Worm (Caenorhabditis elegans) whole organism, L3 larva: Measurements from ENCODE around the gene C54F6.3.

ENCODE experiments used
- R02D3.7 ChIP-seq: fragments of 150-350 bp; optimal IDR thresholded peaks from 2 replicates; lab custom pipeline; 2014; ENCODE audit warnings: missing biosample characterization, missing genetic modification characterization
- ZK546.5 ChIP-seq: sonication (generic microtip); optimal IDR thresholded peaks from 2 replicates; lab custom pipeline; 2017; ENCODE audit warnings: missing biosample characterization, missing genetic modification characterization
- aly-2 ChIP-seq: fragments of 150-350 bp; optimal IDR thresholded peaks from 2 replicates; lab custom pipeline; 2014; ENCODE audit warnings: missing biosample characterization, missing genetic modification characterization
- ama-1 ChIP-seq: fragments of 150-350 bp; optimal IDR thresholded peaks from 2 replicates; lab custom pipeline; 2018
- ceh-16 ChIP-seq: sonication (generic microtip); optimal IDR thresholded peaks from 2 replicates; lab custom pipeline; 2017; ENCODE audit warnings: missing biosample characterization, missing genetic modification characterization
- ceh-9 ChIP-seq: sonication (generic microtip); optimal IDR thresholded peaks from 2 replicates; lab custom pipeline; 2018; ENCODE audit warnings: missing biosample characterization, missing genetic modification characterization
- egl-27 ChIP-seq: sonication (generic microtip); optimal IDR thresholded peaks from 4 replicates; lab custom pipeline; 2017; ENCODE audit warnings: missing biosample characterization, missing genetic modification reagents, missing genetic modification characterization
- egl-5 ChIP-seq: fragments of 150-350 bp; optimal IDR thresholded peaks from 2 replicates; lab custom pipeline; 2017; ENCODE audit warnings: missing biosample characterization, missing genetic modification reagents, missing genetic modification characterization, inconsistent platforms
- elt-2 ChIP-seq: sonication (generic microtip); optimal IDR thresholded peaks from 2 replicates; lab custom pipeline; 2016; ENCODE audit warnings: missing genetic modification reagents, mild to moderate bottlenecking, missing genetic modification characterization, missing compliant biosample characterization
- elt-3 ChIP-seq, 3 experiments: fragments of 150-350 bp in 1 of 3; sonication (generic microtip) in 2 of 3; optimal IDR thresholded peaks; 2 replicates in 2 of 3; 4 replicates in 1 of 3; lab custom pipeline; 2014 to 2017; ENCODE audit warnings: missing biosample characterization in 3 of 3, missing genetic modification characterization in 3 of 3
- fkh-2 ChIP-seq: fragments of 150-350 bp; optimal IDR thresholded peaks from 2 replicates; lab custom pipeline; 2014; ENCODE audit warnings: missing biosample characterization, missing genetic modification reagents, missing genetic modification characterization
- hmg-11 ChIP-seq: sonication (generic microtip); optimal IDR thresholded peaks from 2 replicates; lab custom pipeline; 2016; ENCODE audit warnings: missing genetic modification characterization, missing compliant biosample characterization
- jun-1 ChIP-seq: fragments of 150-350 bp; optimal IDR thresholded peaks from 2 replicates; lab custom pipeline; 2014; ENCODE audit warnings: missing biosample characterization, missing genetic modification reagents, missing genetic modification characterization
- lin-15B ChIP-seq: fragments of 150-350 bp; optimal IDR thresholded peaks from 2 replicates; lab custom pipeline; 2014; ENCODE audit warnings: missing biosample characterization, missing genetic modification characterization
- lsy-12 ChIP-seq: sonication (generic microtip); optimal IDR thresholded peaks from 2 replicates; lab custom pipeline; 2016; ENCODE audit warnings: mild to moderate bottlenecking, missing genetic modification characterization, missing compliant biosample characterization
- mdl-1 ChIP-seq: fragments of 150-350 bp; optimal IDR thresholded peaks from 2 replicates; lab custom pipeline; 2014; ENCODE audit warnings: missing biosample characterization, missing genetic modification characterization
- mml-1 ChIP-seq: fragments of 150-350 bp; sonication (generic microtip); optimal IDR thresholded peaks from 3 replicates; lab custom pipeline; 2014; ENCODE audit warnings: missing biosample characterization, missing genetic modification characterization
- nfya-1 ChIP-seq: sonication (generic microtip); optimal IDR thresholded peaks from 2 replicates; lab custom pipeline; 2017; ENCODE audit warnings: missing genetic modification characterization, mild to moderate bottlenecking, missing compliant biosample characterization, antibody characterized with exemption, moderate library complexity; ENCODE audit not compliant: insufficient read depth
- nhr-11 ChIP-seq: fragments of 150-350 bp; optimal IDR thresholded peaks from 2 replicates; lab custom pipeline; 2014; ENCODE audit warnings: missing biosample characterization, missing genetic modification characterization
- nhr-237 ChIP-seq: fragments of 150-350 bp; optimal IDR thresholded peaks from 2 replicates; lab custom pipeline; 2014; ENCODE audit warnings: missing biosample characterization, missing genetic modification characterization
- nhr-25 ChIP-seq: sonication (generic microtip); optimal IDR thresholded peaks from 2 replicates; lab custom pipeline; 2017; ENCODE audit warnings: missing biosample characterization, missing genetic modification characterization
- nhr-28 ChIP-seq: fragments of 150-350 bp; optimal IDR thresholded peaks from 2 replicates; lab custom pipeline; 2014; ENCODE audit warnings: missing biosample characterization, missing genetic modification characterization
- nhr-67 ChIP-seq: fragments of 150-350 bp; optimal IDR thresholded peaks from 2 replicates; lab custom pipeline; 2014; ENCODE audit warnings: missing biosample characterization, missing genetic modification characterization
- nhr-76 ChIP-seq: fragments of 150-350 bp; sonication (generic microtip); optimal IDR thresholded peaks from 5 replicates; lab custom pipeline; 2014; ENCODE audit warnings: missing biosample characterization, missing genetic modification characterization
- pha-4 ChIP-seq: fragments of 150-350 bp; optimal IDR thresholded peaks from 2 replicates; lab custom pipeline; 2014; ENCODE audit warnings: missing biosample characterization, missing genetic modification reagents, missing genetic modification characterization
- pqm-1 ChIP-seq: fragments of 150-350 bp; optimal IDR thresholded peaks from 2 replicates; lab custom pipeline; 2017; ENCODE audit warnings: missing biosample characterization, missing genetic modification characterization, inconsistent platforms
- sea-2 ChIP-seq: fragments of 150-350 bp; sonication (generic microtip); optimal IDR thresholded peaks from 4 replicates; lab custom pipeline; 2014; ENCODE audit warnings: missing biosample characterization, missing genetic modification reagents, missing genetic modification characterization
- skn-1 ChIP-seq: fragments of 150-350 bp; optimal IDR thresholded peaks from 2 replicates; lab custom pipeline; 2014; ENCODE audit warnings: missing biosample characterization, missing genetic modification characterization
- snpc-4 ChIP-seq: fragments of 150-350 bp; optimal IDR thresholded peaks from 2 replicates; lab custom pipeline; 2014; ENCODE audit warnings: missing biosample characterization, missing genetic modification characterization
- tbx-2 ChIP-seq: sonication (generic microtip); optimal IDR thresholded peaks from 2 replicates; lab custom pipeline; 2016; ENCODE audit warnings: mild to moderate bottlenecking, missing genetic modification characterization, missing compliant biosample characterization
- unc-39 ChIP-seq: sonication (generic microtip); optimal IDR thresholded peaks from 4 replicates; lab custom pipeline; 2017; ENCODE audit warnings: missing biosample characterization, missing genetic modification characterization
- zag-1 ChIP-seq: fragments of 150-350 bp; optimal IDR thresholded peaks from 2 replicates; lab custom pipeline; 2014; ENCODE audit warnings: missing biosample characterization, missing genetic modification characterization
- ztf-4 ChIP-seq: fragments of 150-350 bp; optimal IDR thresholded peaks from 2 replicates; lab custom pipeline; 2014; ENCODE audit warnings: missing biosample characterization, missing genetic modification characterization

Gene C54F6.3

ce11 chrV:7548017-7548416 lies 15.0 kb downstream of the C54F6.3 start:
- TF ChIP-seq nhr-76 (tag; lab: Kevin White, UChicago) (no peak), pqm-1 (tag; lab: Kevin White, UChicago) (peak; percentile 76), nhr-25 (tag; lab: Kevin White, UChicago) (no peak), lin-15B (tag; lab: Kevin White, UChicago) (no peak), nhr-237 (no peak), aly-2 (no peak), lsy-12 (no peak), pha-4 (peak; percentile 24), elt-2 (tag; lab: Kevin White, UChicago) (peak; percentile 77), nfya-1 (tag; lab: Kevin White, UChicago) (no peak)

DNA sequence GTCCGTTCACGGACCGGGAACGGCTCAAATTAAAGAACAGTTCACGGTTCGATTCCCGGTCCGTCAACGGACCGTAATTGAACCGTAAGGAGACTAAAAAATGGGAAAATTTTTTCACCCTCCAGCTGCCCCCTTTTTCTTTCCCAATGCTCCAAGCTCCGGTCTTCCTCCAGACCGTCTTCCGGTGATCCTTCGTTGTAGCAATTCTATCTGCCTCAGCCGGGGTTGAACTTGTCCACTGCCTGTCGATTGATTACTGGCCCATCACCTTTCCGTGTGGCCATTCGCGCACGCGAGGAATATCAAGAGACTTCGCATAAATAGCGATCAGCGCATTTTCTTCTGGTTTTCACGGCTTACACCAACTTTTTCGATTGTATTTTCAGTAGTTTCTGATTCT lies 15.5 kb downstream of the C54F6.3 start:
- TF ChIP-seq nhr-25 (tag; lab: Kevin White, UChicago) = peak; percentile 2

DNA sequence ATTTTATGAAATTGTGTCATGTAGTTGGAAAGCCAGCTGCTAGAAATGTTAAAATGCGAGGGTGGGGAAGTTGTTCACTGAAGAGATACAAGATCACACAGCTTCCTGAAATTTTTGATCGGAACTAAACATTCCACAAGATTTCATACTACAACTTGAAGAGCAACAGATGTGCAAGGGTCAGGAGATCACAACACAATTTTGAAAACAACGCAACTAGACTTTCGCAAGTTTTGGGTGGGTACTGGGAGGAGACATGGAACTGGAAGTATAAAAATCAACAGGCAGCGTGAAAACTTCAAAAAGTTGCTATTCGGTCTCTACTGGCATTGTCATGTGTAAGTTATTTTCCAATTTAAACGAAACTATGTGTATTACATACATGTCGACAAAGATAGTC lies 18.8 kb downstream of the C54F6.3 start, which contains the start of gene F19F10.3:
F19F10.3 (plus strand) TSS at position 301 of the 400 bp plus-strand sequence.
- no peak for TF ChIP-seq aly-2

ce11 chrV:7553873-7554362 lies 20.9 kb downstream of the C54F6.3 start, which contains the start of gene ttr-10:
Gene ttr-10 (minus strand): TSS chrV:7553923.
- TF ChIP-seq R02D3.7 (tag; lab: Kevin White, UChicago) = no peak
- no peak for TF ChIP-seq egl-27 (tag; lab: Kevin White, UChicago)
- TF ChIP-seq jun-1 (tag; lab: Kevin White, UChicago) = no peak
- TF ChIP-seq skn-1 (tag; lab: Kevin White, UChicago) = no peak
- TF ChIP-seq snpc-4 (tag; lab: Kevin White, UChicago) = no peak
- TF ChIP-seq nhr-67 (tag; lab: Kevin White, UChicago) = no peak
- no peak for TF ChIP-seq fkh-2
- no peak for TF ChIP-seq mml-1
- TF ChIP-seq ama-1 (lab: Kevin White, UChicago) = no peak
- TF ChIP-seq hmg-11 (tag; lab: Kevin White, UChicago) = no peak
- TF ChIP-seq nhr-11 (tag; lab: Kevin White, UChicago) = no peak
- TF ChIP-seq tbx-2 (tag; lab: Kevin White, UChicago) = no peak
- no peak for TF ChIP-seq nhr-25 (tag; lab: Kevin White, UChicago)
- TF ChIP-seq elt-3 (tag; optimal IDR thresholded peaks at IDR 0.05; lab: Kevin White, UChicago) = no peak
- TF ChIP-seq nfya-1 (tag; lab: Kevin White, UChicago) = no peak
- TF ChIP-seq nhr-28 = no peak
- TF ChIP-seq lin-15B (tag; lab: Kevin White, UChicago) = no peak
- no peak for TF ChIP-seq egl-5 (tag; lab: Kevin White, UChicago)
- no peak for TF ChIP-seq ceh-16 (tag; lab: Kevin White, UChicago)

ce11 chrV:7555875-7556274 lies 22.8 kb downstream of the C54F6.3 start:
- TF ChIP-seq nhr-25 (tag; lab: Kevin White, UChicago) = no peak
- no peak for TF ChIP-seq ceh-9 (tag; lab: Kevin White, UChicago)
- TF ChIP-seq nhr-67 (tag; lab: Kevin White, UChicago) = no peak
- no peak for TF ChIP-seq nhr-28
- TF ChIP-seq ZK546.5 (tag; lab: Kevin White, UChicago) = no peak
- no peak for TF ChIP-seq nhr-76 (tag; lab: Kevin White, UChicago)
- TF ChIP-seq jun-1 (tag; lab: Kevin White, UChicago) = no peak
- TF ChIP-seq egl-5 (tag; lab: Kevin White, UChicago) = no peak
- no peak for TF ChIP-seq R02D3.7 (tag; lab: Kevin White, UChicago)
- TF ChIP-seq pha-4 = no peak
- no peak for TF ChIP-seq mdl-1 (tag; lab: Kevin White, UChicago)
- no peak for TF ChIP-seq egl-27 (tag; lab: Kevin White, UChicago)

DNA sequence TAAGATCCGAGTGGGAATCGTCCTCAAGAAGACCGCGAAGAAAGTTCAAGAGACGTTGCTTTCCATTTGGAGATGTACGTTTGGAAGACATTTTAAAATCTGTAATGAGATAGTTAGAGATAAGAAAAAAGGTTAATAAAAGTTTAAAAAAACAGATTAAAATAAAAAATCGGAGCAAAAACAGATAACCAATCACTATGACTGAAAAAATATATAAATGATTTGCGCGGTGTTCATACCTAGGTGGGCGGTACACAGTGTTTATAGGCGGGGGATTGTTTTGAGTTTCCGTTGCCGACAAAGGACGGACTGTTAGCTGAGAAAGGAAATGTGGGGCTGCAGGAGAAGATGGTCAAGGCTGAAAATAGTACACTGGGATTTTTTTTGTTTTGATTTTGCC lies 25.6 kb downstream of the C54F6.3 start, which contains the start of gene ets-7:
ets-7 (minus strand) TSS at position 101 of the 400 bp plus-strand sequence.
- TF ChIP-seq ztf-4 (tag; lab: Kevin White, UChicago) = no peak
- no peak for TF ChIP-seq lin-15B (tag; lab: Kevin White, UChicago)
- no peak for TF ChIP-seq nhr-28
- no peak for TF ChIP-seq skn-1 (tag; lab: Kevin White, UChicago)
- TF ChIP-seq fkh-2 = no peak
- TF ChIP-seq zag-1 = no peak
- no peak for TF ChIP-seq ceh-9 (tag; lab: Kevin White, UChicago)
- TF ChIP-seq unc-39 (tag; lab: Kevin White, UChicago) = no peak
- no peak for TF ChIP-seq elt-2 (tag; lab: Kevin White, UChicago)
- TF ChIP-seq ceh-16 (tag; lab: Kevin White, UChicago) = no peak
- no peak for TF ChIP-seq sea-2
- TF ChIP-seq mdl-1 (tag; lab: Kevin White, UChicago) = no peak
- TF ChIP-seq hmg-11 (tag; lab: Kevin White, UChicago) = no peak
- TF ChIP-seq mml-1 = no peak
- no peak for TF ChIP-seq R02D3.7 (tag; lab: Kevin White, UChicago)
- TF ChIP-seq elt-3 (tag; optimal IDR thresholded peaks at IDR 0.05; lab: Kevin White, UChicago) = no peak
